Fruit fly (Drosophila melanogaster) S2 (cell line): ENCODE measurements around the gene bou.

Experiments used
- CG8478 ChIP-seq: fragments of >200 bp; optimal IDR thresholded peaks from 2 replicates; lab custom pipeline; 2018
- CTCF ChIP-seq, 2 experiments: fragments of >200 bp; optimal IDR thresholded peaks; 2 replicates each; lab custom pipeline; 2018

DNA sequence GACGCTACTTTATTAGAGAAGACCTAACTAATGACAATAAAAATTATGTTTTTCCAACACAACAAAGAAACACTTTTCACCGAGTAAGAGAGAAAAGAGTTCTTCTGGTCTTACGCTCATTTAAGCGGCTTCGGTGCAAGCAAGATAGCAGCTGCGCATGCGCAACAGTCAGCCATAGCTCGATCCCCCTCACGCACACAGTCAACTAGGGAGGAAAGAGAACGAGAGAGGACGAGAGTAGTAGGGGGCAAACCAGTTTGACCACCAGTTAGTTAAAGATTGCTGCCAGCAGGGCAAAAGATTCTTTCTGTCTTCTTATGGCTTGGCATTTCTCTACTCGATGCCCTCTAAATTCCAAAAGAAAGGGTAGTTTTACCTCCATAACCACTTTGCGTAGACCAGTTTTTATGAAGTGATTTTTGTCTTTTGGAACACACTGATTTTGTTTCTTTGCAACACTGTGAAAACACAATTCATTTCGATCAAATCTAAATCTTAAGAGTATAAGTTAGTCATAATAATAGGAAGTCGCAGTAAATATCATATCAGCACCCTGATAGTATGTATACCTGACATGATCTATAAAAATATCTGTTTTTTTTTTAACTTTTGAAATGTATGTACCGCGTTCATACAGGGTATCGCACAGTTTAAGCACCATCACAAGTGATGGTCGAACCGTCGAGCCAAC lies 14.3 kb downstream of the bou start:
- TF ChIP-seq CG8478 (lab: Kevin White, UChicago) (no peak), CTCF (optimal IDR thresholded peaks at IDR 0.05; lab: Kevin White, UChicago) (no peak)
